Worm (Caenorhabditis elegans): ENCODE measurements around the gene T21C9.11.

The T21C9.11 gene

ce11 chrV:10597234-10597633 lies 2.5 kb upstream of the T21C9.11 start, which contains the start of gene T21C9.13:
Gene T21C9.13, plus strand, starts transcription at chrV:10597266.
- TF ChIP-seq pes-1 (GFP tag; IDR thresholded peaks at IDR 0.05) (no peak), ceh-13 (GFP tag; optimal IDR thresholded peaks at IDR 0.05) (no peak), B0310.2 (tag; optimal IDR thresholded peaks at IDR 0.05) (no peak)

DNA sequence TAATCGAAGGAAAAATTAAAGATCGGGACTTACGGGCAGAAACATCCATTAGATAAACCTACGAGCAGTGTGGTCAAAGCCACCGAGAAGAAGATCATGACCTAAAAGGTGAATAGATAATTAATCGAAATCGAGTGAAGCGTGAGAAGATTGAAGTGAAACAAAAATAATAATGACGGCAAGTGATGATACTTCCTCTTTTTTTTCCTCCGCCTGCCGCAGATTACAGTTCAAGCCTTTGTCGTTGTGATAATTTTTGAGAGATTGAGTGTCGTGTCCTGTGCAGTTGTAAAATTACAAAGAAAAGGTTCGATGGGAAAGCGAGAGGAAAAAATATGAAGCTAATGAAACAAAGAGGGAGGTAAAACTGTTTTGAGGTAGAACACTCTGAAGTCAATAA lies 2.2 kb downstream of the T21C9.11 start, which contains the start of gene T21C9.9:
T21C9.9 (minus strand) TSS at position 101 of the 400 bp plus-strand sequence.
- TF ChIP-seq F13C5.2 (tag; optimal IDR thresholded peaks at IDR 0.05) (no peak), ceh-13 (GFP tag; optimal IDR thresholded peaks at IDR 0.05) (no peak), flt-1 (GFP tag; IDR thresholded peaks at IDR 0.05) (no peak), tra-4 (tag; optimal IDR thresholded peaks at IDR 0.05) (no peak), ama-1 (optimal IDR thresholded peaks at IDR 0.05) (no peak), hmbx-1 (tag; optimal IDR thresholded peaks at IDR 0.05) (no peak), hmg-4 (GFP tag; optimal IDR thresholded peaks at IDR 0.05) (no peak), ets-7 (tag; optimal IDR thresholded peaks at IDR 0.05) (no peak), sea-1 (GFP tag; conservative IDR thresholded peaks at IDR 0.05) (no peak), ceh-36 (tag; optimal IDR thresholded peaks at IDR 0.05) (no peak), aly-1 (tag; optimal IDR thresholded peaks at IDR 0.05) (no peak), tbx-37 (GFP tag; conservative IDR thresholded peaks at IDR 0.05) (no peak), tbx-11 (GFP tag; IDR thresholded peaks at IDR 0.05) (no peak), scrt-1 (GFP tag; IDR thresholded peaks at IDR 0.05) (no peak), pes-1 (GFP tag; IDR thresholded peaks at IDR 0.05) (no peak), B0310.2 (tag; optimal IDR thresholded peaks at IDR 0.05) (no peak), hnd-1 (tag; optimal IDR thresholded peaks at IDR 0.05) (no peak)

DNA sequence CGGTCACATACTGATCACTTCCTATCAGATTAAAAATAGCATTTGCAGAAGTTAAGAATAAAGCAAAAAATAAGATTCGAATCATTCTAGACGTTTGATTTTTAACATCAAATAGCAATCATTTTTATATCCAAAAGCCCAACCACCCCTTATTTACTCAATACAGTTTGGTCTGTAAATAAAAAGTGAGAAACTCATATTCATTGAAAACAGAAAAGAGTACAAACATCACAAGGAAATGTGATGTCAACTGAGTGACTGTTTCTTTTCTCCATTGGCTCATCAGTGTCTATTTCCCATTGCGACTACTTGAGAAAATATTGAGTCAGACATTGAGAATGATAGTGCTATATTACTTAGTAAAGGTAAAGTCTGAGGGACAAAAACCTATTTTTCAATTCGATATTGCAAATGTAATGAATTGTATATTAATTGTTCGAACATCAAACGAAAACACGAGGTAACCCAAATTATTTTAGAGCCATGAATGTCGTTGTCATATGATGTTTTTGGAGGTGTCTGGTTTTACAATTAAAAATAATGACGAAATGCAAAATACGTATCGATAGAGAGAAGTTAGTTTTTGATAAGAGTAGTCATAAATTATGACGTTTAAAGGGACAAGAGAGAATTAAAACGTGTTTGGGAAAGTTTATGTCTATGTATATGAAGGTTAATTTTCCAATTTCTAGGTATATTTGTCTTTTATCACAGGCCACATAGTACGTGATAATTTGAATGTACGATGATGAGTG lies 4.8 kb downstream of the T21C9.11 start, which contains the start of gene ttr-23:
ttr-23 (minus strand) TSS at position 87 of the 755 bp plus-strand sequence.
- TF ChIP-seq tbx-11 (GFP tag; IDR thresholded peaks at IDR 0.05) (no peak), sea-1 (GFP tag; conservative IDR thresholded peaks at IDR 0.05) (no peak), hnd-1 (tag; optimal IDR thresholded peaks at IDR 0.05) (no peak), hmbx-1 (tag; optimal IDR thresholded peaks at IDR 0.05) (no peak), F13C5.2 (tag; optimal IDR thresholded peaks at IDR 0.05) (no peak)

DNA sequence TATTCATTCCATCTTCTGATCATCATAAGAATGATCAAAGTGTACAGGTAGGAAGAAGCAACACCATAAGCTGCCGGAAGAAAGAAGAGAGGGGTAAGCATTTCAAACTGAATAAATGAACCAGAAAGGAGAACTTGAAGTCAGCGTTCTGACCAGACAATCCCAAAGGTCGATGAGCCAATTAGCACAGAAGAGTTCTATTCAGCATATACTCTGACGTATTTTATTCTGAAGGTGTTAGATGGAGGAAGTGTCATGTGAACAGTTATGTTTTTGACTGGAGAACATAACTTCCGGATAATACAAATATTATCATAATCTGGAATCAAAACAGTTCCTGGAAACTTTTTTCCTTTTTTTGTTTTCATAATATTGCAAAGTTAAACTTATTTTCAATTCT lies 6.0 kb downstream of the T21C9.11 start, which contains the start of gene srg-32:
srg-32 (minus strand) TSS at position 101 of the 400 bp plus-strand sequence.
- no peak for TF ChIP-seq flt-1 (GFP tag; IDR thresholded peaks at IDR 0.05)

DNA sequence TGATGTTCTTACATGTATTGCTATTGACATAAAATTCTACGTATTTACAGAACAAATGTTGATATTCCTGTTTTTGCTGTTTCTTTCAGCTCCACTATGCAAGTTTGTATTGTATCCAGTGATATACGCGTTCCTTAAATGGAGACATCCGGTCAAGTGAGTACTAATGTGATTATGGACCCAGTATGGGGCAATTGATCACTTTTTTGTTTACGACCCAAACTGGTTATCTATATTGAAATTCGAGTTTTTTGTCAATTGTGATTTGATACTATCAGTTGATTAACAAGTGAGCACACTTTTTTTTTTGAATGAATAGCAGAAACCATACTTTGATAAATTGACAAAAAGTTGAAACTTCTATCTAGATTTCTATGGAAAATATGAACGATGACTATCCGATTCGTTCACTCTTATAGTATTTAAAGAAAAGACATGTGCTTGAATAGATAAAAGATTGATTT lies 12.8 kb downstream of the T21C9.11 start, which contains the start of gene T21C9.6:
T21C9.6 (plus strand) TSS at position 51 of the 464 bp plus-strand sequence.
- TF ChIP-seq ets-7 (tag; optimal IDR thresholded peaks at IDR 0.05), result no peak
- TF ChIP-seq F13C5.2 (tag; optimal IDR thresholded peaks at IDR 0.05), result no peak
- TF ChIP-seq hnd-1 (tag; optimal IDR thresholded peaks at IDR 0.05), result no peak
- no peak for TF ChIP-seq hmbx-1 (tag; optimal IDR thresholded peaks at IDR 0.05)
- TF ChIP-seq flt-1 (GFP tag; IDR thresholded peaks at IDR 0.05), result no peak
- TF ChIP-seq hmg-4 (GFP tag; optimal IDR thresholded peaks at IDR 0.05), result no peak
- TF ChIP-seq aly-1 (tag; optimal IDR thresholded peaks at IDR 0.05), result no peak
- no peak for TF ChIP-seq pes-1 (GFP tag; IDR thresholded peaks at IDR 0.05)
- TF ChIP-seq tbx-37 (GFP tag; conservative IDR thresholded peaks at IDR 0.05), result no peak
- no peak for TF ChIP-seq B0310.2 (tag; optimal IDR thresholded peaks at IDR 0.05)
- no peak for TF ChIP-seq scrt-1 (GFP tag; IDR thresholded peaks at IDR 0.05)
- TF ChIP-seq ceh-13 (GFP tag; optimal IDR thresholded peaks at IDR 0.05), result no peak
- TF ChIP-seq sea-1 (GFP tag; conservative IDR thresholded peaks at IDR 0.05), result no peak
- no peak for TF ChIP-seq ama-1 (optimal IDR thresholded peaks at IDR 0.05)

DNA sequence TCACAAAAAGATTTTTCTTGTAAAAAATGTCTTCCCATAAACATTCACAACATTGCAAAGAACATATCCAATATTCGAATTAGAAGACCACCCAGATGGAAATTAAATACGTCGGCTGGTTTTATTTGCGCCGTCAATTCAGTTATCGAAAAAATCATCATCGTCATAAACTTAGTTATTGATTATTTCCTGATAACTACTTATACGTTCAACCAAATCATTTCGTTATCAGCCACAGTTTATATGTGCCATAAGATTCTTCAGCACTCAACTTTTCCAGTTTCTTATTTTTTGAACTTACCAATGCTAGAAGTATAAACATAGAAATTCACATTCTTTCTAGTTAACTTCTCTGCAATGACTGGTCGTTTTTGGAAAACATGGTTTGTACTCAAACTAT lies 14.1 kb downstream of the T21C9.11 start:
- TF ChIP-seq hnd-1 (tag; optimal IDR thresholded peaks at IDR 0.05), result no peak
- TF ChIP-seq ceh-36 (tag; optimal IDR thresholded peaks at IDR 0.05), result no peak
- TF ChIP-seq tbx-11 (GFP tag; IDR thresholded peaks at IDR 0.05), result no peak

ce11 chrV:10578938-10579337 lies 15.8 kb downstream of the T21C9.11 start, which contains the start of the genes erh-1 and lpd-9:
Gene erh-1, minus strand, starts transcription at chrV:10579141.
Gene lpd-9, plus strand, starts transcription at chrV:10579305.
- TF ChIP-seq hnd-1 (tag; optimal IDR thresholded peaks at IDR 0.05) (no peak), F13C5.2 (tag; optimal IDR thresholded peaks at IDR 0.05) (peak; percentile 54), tbx-37 (GFP tag; conservative IDR thresholded peaks at IDR 0.05) (0 out of 2 replicates have a peak, but pooled peaks have one; percentile 31)

ce11 chrV:10578226-10578625 lies 16.5 kb downstream of the T21C9.11 start, which contains the start of gene mics-1:
Gene mics-1, minus strand, starts transcription at chrV:10578326.
- TF ChIP-seq tbx-37 (GFP tag; conservative IDR thresholded peaks at IDR 0.05), result no peak
- no peak for TF ChIP-seq tra-4 (tag; optimal IDR thresholded peaks at IDR 0.05)
- TF ChIP-seq pes-1 (GFP tag; IDR thresholded peaks at IDR 0.05), result no peak
- TF ChIP-seq hmg-4 (GFP tag; optimal IDR thresholded peaks at IDR 0.05), result no peak
- no peak for TF ChIP-seq flt-1 (GFP tag; IDR thresholded peaks at IDR 0.05)
- no peak for TF ChIP-seq B0310.2 (tag; optimal IDR thresholded peaks at IDR 0.05)
- TF ChIP-seq scrt-1 (GFP tag; IDR thresholded peaks at IDR 0.05), result no peak
- TF ChIP-seq ceh-36 (tag; optimal IDR thresholded peaks at IDR 0.05), result no peak
- TF ChIP-seq ama-1 (optimal IDR thresholded peaks at IDR 0.05), result no peak
- TF ChIP-seq hnd-1 (tag; optimal IDR thresholded peaks at IDR 0.05), result no peak
- TF ChIP-seq sea-1 (GFP tag; conservative IDR thresholded peaks at IDR 0.05), result no peak
- TF ChIP-seq ceh-13 (GFP tag; optimal IDR thresholded peaks at IDR 0.05), result no peak
- TF ChIP-seq tbx-11 (GFP tag; IDR thresholded peaks at IDR 0.05), result no peak
- TF ChIP-seq F13C5.2 (tag; optimal IDR thresholded peaks at IDR 0.05), result no peak

Data from whole organism, early embryonic.